Worm (Caenorhabditis elegans): ENCODE data around the gene Y39G8C.2.

The Y39G8C.2 gene

ce11 chrII:14129191-14129590 is 31.8 kb upstream of the Y39G8C.2 start:
- no peak for TF ChIP-seq elt-1 (tag; optimal IDR thresholded peaks at IDR 0.05)
- no peak for TF ChIP-seq tbx-2 (tag; optimal IDR thresholded peaks at IDR 0.05)
- no peak for TF ChIP-seq ceh-82 (tag; optimal IDR thresholded peaks at IDR 0.05)
- no peak for TF ChIP-seq nhr-76 (tag; optimal IDR thresholded peaks at IDR 0.05)
- no peak for TF ChIP-seq fkh-2 (tag; optimal IDR thresholded peaks at IDR 0.05)
- TF ChIP-seq mdl-1 (tag; optimal IDR thresholded peaks at IDR 0.05) = no peak
- TF ChIP-seq ZK546.5 (tag; optimal IDR thresholded peaks at IDR 0.05) = no peak

- no peak for TF ChIP-seq skn-1 (tag; optimal IDR thresholded peaks at IDR 0.05)
- TF ChIP-seq elt-1 (tag; optimal IDR thresholded peaks at IDR 0.05) = no peak
- TF ChIP-seq fkh-10 (GFP tag; optimal IDR thresholded peaks at IDR 0.05) = no peak
- no peak for TF ChIP-seq snpc-4 (tag; optimal IDR thresholded peaks at IDR 0.05)
- no peak for TF ChIP-seq lsy-12 (tag; optimal IDR thresholded peaks at IDR 0.05)
- TF ChIP-seq nhr-76 (tag; optimal IDR thresholded peaks at IDR 0.05) = no peak
- no peak for TF ChIP-seq fos-1 (tag; optimal IDR thresholded peaks at IDR 0.05)
- TF ChIP-seq nhr-43 (tag; optimal IDR thresholded peaks at IDR 0.05; ENCODE audit: poor library complexity, severe bottlenecking) = no peak
- TF ChIP-seq egl-27 (tag; optimal IDR thresholded peaks at IDR 0.05) = no peak
- no peak for TF ChIP-seq jun-1 (tag; optimal IDR thresholded peaks at IDR 0.05)
- no peak for TF ChIP-seq lin-39 (tag; optimal IDR thresholded peaks at IDR 0.05)
- no peak for TF ChIP-seq zag-1 (tag; optimal IDR thresholded peaks at IDR 0.05)
- TF ChIP-seq nhr-12 (tag; optimal IDR thresholded peaks at IDR 0.05) = no peak
- TF ChIP-seq aly-2 (tag; optimal IDR thresholded peaks at IDR 0.05) = no peak
- no peak for TF ChIP-seq elt-2 (tag; optimal IDR thresholded peaks at IDR 0.05)
- TF ChIP-seq R02D3.7 (tag; optimal IDR thresholded peaks at IDR 0.05) = no peak
- TF ChIP-seq nhr-77 (tag; optimal IDR thresholded peaks at IDR 0.05) = no peak
- no peak for TF ChIP-seq ceh-28 (tag; optimal IDR thresholded peaks at IDR 0.05)
- no peak for TF ChIP-seq tbx-2 (tag; optimal IDR thresholded peaks at IDR 0.05)
- TF ChIP-seq fkh-2 (tag; optimal IDR thresholded peaks at IDR 0.05) = no peak
Measured at ce11 chrII:14126841-14127240, 29.4 kb upstream of the Y39G8C.2 start, which contains the start of gene K09E4.3. TSS of gene K09E4.3 (minus strand) at chrII:14126941.

ce11 chrII:14122065-14122464 is 24.6 kb upstream of the Y39G8C.2 start, which contains the start of gene K09E4.4:
TSS of gene K09E4.4 (minus strand) at chrII:14122165.
- TF ChIP-seq lin-39 (tag; optimal IDR thresholded peaks at IDR 0.05) = peak; percentile 2
- TF ChIP-seq skn-1 (tag; optimal IDR thresholded peaks at IDR 0.05) = no peak

- TF ChIP-seq snpc-4 (tag; optimal IDR thresholded peaks at IDR 0.05) (peak; percentile 40), mml-1 (tag; optimal IDR thresholded peaks at IDR 0.05) (no peak)
Measured at ce11 chrII:14118391-14118790, 21.0 kb upstream of the Y39G8C.2 start.

- no peak for TF ChIP-seq egl-27 (tag; optimal IDR thresholded peaks at IDR 0.05)
- TF ChIP-seq nhr-25 (tag; optimal IDR thresholded peaks at IDR 0.05) = peak; percentile 65
- TF ChIP-seq elt-1 (tag; optimal IDR thresholded peaks at IDR 0.05) = peak; percentile 23
Measured at ce11 chrII:14112842-14113241, 15.4 kb upstream of the Y39G8C.2 start.

- TF ChIP-seq ama-1 (optimal IDR thresholded peaks at IDR 0.05) = peak; percentile 44
- no peak for TF ChIP-seq nhr-77 (tag; optimal IDR thresholded peaks at IDR 0.05)
- peak; percentile 56 for TF ChIP-seq nhr-23 (tag; optimal IDR thresholded peaks at IDR 0.05)
- peak; percentile 72 for TF ChIP-seq nhr-25 (tag; optimal IDR thresholded peaks at IDR 0.05)
- no peak for TF ChIP-seq elt-1 (tag; optimal IDR thresholded peaks at IDR 0.05)
Measured at ce11 chrII:14109184-14109664, 11.8 kb upstream of the Y39G8C.2 start, which contains the start of gene cpg-7. TSS of gene cpg-7 (minus strand) at chrII:14109234.

- TF ChIP-seq pqm-1 (tag; optimal IDR thresholded peaks at IDR 0.05) (no peak), aly-2 (tag; optimal IDR thresholded peaks at IDR 0.05) (no peak), mml-1 (tag; optimal IDR thresholded peaks at IDR 0.05) (no peak), zag-1 (tag; optimal IDR thresholded peaks at IDR 0.05) (no peak), pha-4 (tag; optimal IDR thresholded peaks at IDR 0.05) (no peak), ceh-9 (tag; optimal IDR thresholded peaks at IDR 0.05) (no peak), lsy-12 (tag; optimal IDR thresholded peaks at IDR 0.05) (no peak), fkh-10 (GFP tag; optimal IDR thresholded peaks at IDR 0.05) (no peak), ceh-28 (tag; optimal IDR thresholded peaks at IDR 0.05) (no peak), ceh-16 (tag; optimal IDR thresholded peaks at IDR 0.05) (no peak), R02D3.7 (tag; optimal IDR thresholded peaks at IDR 0.05) (no peak)
Measured at ce11 chrII:14106164-14106563, 8.7 kb upstream of the Y39G8C.2 start.
